Worm (Caenorhabditis elegans) whole organism, L4 larva: Measurements from ENCODE around the gene arrd-1.

Experiments used
- aly-2 ChIP-seq: sonication (generic microtip); optimal IDR thresholded peaks from 2 replicates; lab custom pipeline; 2018; ENCODE audit warnings: missing biosample characterization, missing genetic modification characterization
- ama-1 ChIP-seq: fragments of 150-350 bp; optimal IDR thresholded peaks from 2 replicates; lab custom pipeline; 2014; ENCODE audit warnings: inconsistent platforms, mixed read lengths
- ceh-20 ChIP-seq: fragments of 200-800 bp; sonication (Bioruptor generic); IDR thresholded peaks from 2 replicates; pipeline ENCODE4 v1.3.6; 2022; ENCODE audit warnings: missing genetic modification reagents, missing genetic modification characterization, missing compliant biosample characterization
- ceh-82 ChIP-seq: sonication (generic microtip); optimal IDR thresholded peaks from 2 replicates; lab custom pipeline; 2017; ENCODE audit warnings: missing biosample characterization, missing genetic modification characterization
- jun-1 ChIP-seq: fragments of 150-350 bp; optimal IDR thresholded peaks from 2 replicates; lab custom pipeline; 2014; ENCODE audit warnings: missing biosample characterization, missing genetic modification reagents, missing genetic modification characterization
- nhr-10 ChIP-seq: fragments of 150-350 bp; optimal IDR thresholded peaks from 2 replicates; lab custom pipeline; 2014; ENCODE audit warnings: missing biosample characterization, missing genetic modification characterization
- saeg-2 ChIP-seq: fragments of 200-800 bp; sonication (Bioruptor generic); IDR thresholded peaks from 2 replicates; pipeline ENCODE4 v1.3.6; 2022; ENCODE audit warnings: missing genetic modification reagents, missing genetic modification characterization, missing compliant biosample characterization
- tag-97 ChIP-seq: fragments of 200-800 bp; sonication (Bioruptor generic); IDR thresholded peaks from 2 replicates; pipeline ENCODE4 v1.3.6; 2022; ENCODE audit warnings: missing genetic modification characterization, missing compliant biosample characterization
- unc-39 ChIP-seq: sonication (generic microtip); optimal IDR thresholded peaks from 2 replicates; lab custom pipeline; 2017; ENCODE audit warnings: missing biosample characterization, missing genetic modification characterization

DNA sequence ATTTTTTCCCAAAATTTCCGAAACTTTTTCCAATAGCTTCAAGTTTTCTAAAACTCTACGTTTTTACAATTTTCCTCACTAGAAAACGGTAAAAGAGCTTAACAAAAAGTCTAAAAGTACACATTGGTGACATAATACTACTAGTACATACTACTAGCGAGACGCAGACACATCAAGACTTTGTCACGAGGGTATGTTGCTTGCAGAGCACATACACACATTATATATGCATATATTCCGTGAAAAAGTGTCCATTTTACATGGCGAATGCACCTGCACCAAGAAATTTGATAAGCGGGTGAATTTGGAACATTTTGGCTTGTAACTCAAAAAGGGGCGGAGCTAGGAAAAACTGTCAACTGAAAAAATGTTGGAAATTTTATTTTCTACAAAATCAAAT lies 26.0 kb upstream of the arrd-1 start:
- TF ChIP-seq aly-2 (no peak), ama-1 (lab: Kevin White, UChicago) (no peak), ceh-20 (GFP tag; lab: Robert Waterston, UW) (no peak), tag-97 (no peak), jun-1 (tag; lab: Kevin White, UChicago) (no peak), unc-39 (tag; lab: Kevin White, UChicago) (no peak), ceh-82 (tag; lab: Kevin White, UChicago) (no peak), nhr-10 (tag; lab: Kevin White, UChicago) (no peak), saeg-2 (GFP tag; lab: Robert Waterston, UW) (no peak)
